Worm (Caenorhabditis elegans) whole organism, L2 larva: Measurements from ENCODE around the gene eelo-1.

ENCODE experiments used
- ZK546.5 ChIP-seq: sonication (generic microtip); optimal IDR thresholded peaks from 2 replicates; lab custom pipeline; 2017; ENCODE audit warnings: missing biosample characterization, missing genetic modification characterization
- aly-2 ChIP-seq: fragments of 150-350 bp; optimal IDR thresholded peaks from 2 replicates; lab custom pipeline; 2014; ENCODE audit warnings: missing biosample characterization, missing genetic modification characterization
- ama-1 ChIP-seq: fragments of 150-350 bp; optimal IDR thresholded peaks from 2 replicates; lab custom pipeline; 2018; ENCODE audit warnings: inconsistent platforms
- crh-2 ChIP-seq: sonication (generic microtip); optimal IDR thresholded peaks from 2 replicates; lab custom pipeline; 2017; ENCODE audit warnings: missing biosample characterization, missing genetic modification characterization
- elt-1 ChIP-seq: fragments of 150-350 bp; optimal IDR thresholded peaks from 2 replicates; lab custom pipeline; 2014; ENCODE audit warnings: missing biosample characterization, missing genetic modification characterization
- lin-11 ChIP-seq: fragments of 150-350 bp; sonication (generic microtip); optimal IDR thresholded peaks from 2 replicates; lab custom pipeline; 2014; ENCODE audit warnings: missing biosample characterization, missing genetic modification characterization, inconsistent platforms, mixed read lengths
- lin-13 ChIP-seq: fragments of 150-350 bp; optimal IDR thresholded peaks from 2 replicates; lab custom pipeline; 2014; ENCODE audit warnings: missing biosample characterization, missing genetic modification reagents, missing genetic modification characterization
- mbf-1 ChIP-seq: sonication (generic microtip); optimal IDR thresholded peaks from 2 replicates; lab custom pipeline; 2017; ENCODE audit warnings: missing biosample characterization, missing genetic modification characterization
- mdl-1 ChIP-seq, 2 experiments: fragments of 150-350 bp in 1 of 2; sonication (generic microtip) in 1 of 2; optimal IDR thresholded peaks; 2 replicates each; lab custom pipeline; 2017; ENCODE audit warnings: missing biosample characterization in 2 of 2, missing genetic modification characterization in 2 of 2
- skn-1 ChIP-seq: sonication (generic microtip); optimal IDR thresholded peaks from 2 replicates; lab custom pipeline; 2017; ENCODE audit warnings: missing biosample characterization, missing genetic modification characterization
- unc-62 ChIP-seq: fragments of 150-350 bp; optimal IDR thresholded peaks from 2 replicates; lab custom pipeline; 2014; ENCODE audit warnings: missing biosample characterization, missing genetic modification reagents, missing genetic modification characterization
- zag-1 ChIP-seq: fragments of 150-350 bp; optimal IDR thresholded peaks from 2 replicates; lab custom pipeline; 2014; ENCODE audit warnings: missing biosample characterization, missing genetic modification characterization

ce11 chrIII:1508244-1508643 lies 50.1 kb downstream of the eelo-1 start:
- TF ChIP-seq elt-1 (tag; lab: Kevin White, UChicago) (no peak), aly-2 (tag; lab: Kevin White, UChicago) (no peak), zag-1 (tag; lab: Kevin White, UChicago) (no peak), lin-13 (GFP tag; lab: Kevin White, UChicago) (no peak), mbf-1 (tag; lab: Kevin White, UChicago) (no peak), lin-11 (tag; lab: Kevin White, UChicago) (no peak), ZK546.5 (tag; lab: Kevin White, UChicago) (no peak), mdl-1 (tag; optimal IDR thresholded peaks at IDR 0.05; lab: Kevin White, UChicago) (no peak), unc-62 (no peak), ama-1 (lab: Kevin White, UChicago) (no peak), skn-1 (no peak), crh-2 (tag; lab: Kevin White, UChicago) (no peak)
